Worm (Caenorhabditis elegans): ENCODE measurements around the gene atz-1.

ce11 chrIV:12416629-12417404, 40.9 kb upstream of the atz-1 start:
- TF ChIP-seq ceh-16 (tag; optimal IDR thresholded peaks at IDR 0.05) = no peak
- TF ChIP-seq snpc-4 (tag; optimal IDR thresholded peaks at IDR 0.05) = no peak
- TF ChIP-seq unc-62 (GFP tag; optimal IDR thresholded peaks at IDR 0.05) = no peak
- no peak for TF ChIP-seq nhr-28 (tag; optimal IDR thresholded peaks at IDR 0.05)
- no peak for TF ChIP-seq ztf-4 (tag; optimal IDR thresholded peaks at IDR 0.05)

All from whole organism, L3 larva.